Worm (Caenorhabditis elegans) whole organism, L4 larva: ENCODE data around the gene timm-17B.2.
"Not testable (repeated sequence)": the region's sequence is repeated elsewhere in the genome, so short reads cannot be mapped to it uniquely, and the experiment has no call there.

Experiments used
- D1046.2 ChIP-seq: fragments of 200-800 bp; sonication (Bioruptor generic); IDR thresholded peaks from 2 replicates; pipeline ENCODE4 v1.3.6; 2022; ENCODE audit warnings: missing genetic modification characterization, missing compliant biosample characterization
- F10B5.3 ChIP-seq: sonication (generic microtip); optimal IDR thresholded peaks from 2 replicates; lab custom pipeline; 2016; ENCODE audit warnings: mild to moderate bottlenecking, missing genetic modification characterization, missing compliant biosample characterization
- F44E2.7 ChIP-seq: fragments of 200-800 bp; sonication (Bioruptor generic); IDR thresholded peaks from 2 replicates; pipeline ENCODE4 v2.1.2; 2022; ENCODE audit warnings: missing genetic modification characterization, missing compliant biosample characterization
- F49E8.2 ChIP-seq: sonication (generic microtip); optimal IDR thresholded peaks from 2 replicates; lab custom pipeline; 2016; ENCODE audit warnings: missing compliant biosample characterization, mild to moderate bottlenecking, missing genetic modification characterization, borderline replicate concordance
- Y105C5A.15 ChIP-seq: fragments of 200-800 bp; sonication (Bioruptor generic); IDR thresholded peaks from 2 replicates; pipeline ENCODE4 v1.3.6; 2022; ENCODE audit warnings: missing genetic modification characterization, missing compliant biosample characterization
- Y48G9A.11 ChIP-seq: fragments of 200-800 bp; sonication (Bioruptor generic); IDR thresholded peaks from 2 replicates; pipeline ENCODE4 v1.3.6; 2022; ENCODE audit warnings: missing genetic modification reagents, missing genetic modification characterization, missing compliant biosample characterization
- Y5F2A.4 ChIP-seq: fragments of 200-800 bp; sonication (Bioruptor generic); optimal IDR thresholded peaks from 2 replicates; lab custom pipeline; 2018; ENCODE audit warnings: mild to moderate bottlenecking, missing genetic modification characterization, missing compliant biosample characterization
- aha-1 ChIP-seq: fragments of 150-350 bp; peaks from one replicate; lab custom pipeline; 2014; ENCODE audit warnings: missing biosample characterization, missing genetic modification characterization
- aly-2 ChIP-seq: sonication (generic microtip); optimal IDR thresholded peaks from 2 replicates; lab custom pipeline; 2018; ENCODE audit warnings: missing biosample characterization, missing genetic modification characterization
- ceh-62 ChIP-seq: sonication (generic microtip); optimal IDR thresholded peaks from 2 replicates; lab custom pipeline; 2017; ENCODE audit warnings: missing biosample characterization, missing genetic modification characterization
- daf-8 ChIP-seq: fragments of 200-800 bp; sonication (Bioruptor generic); IDR thresholded peaks from 2 replicates; pipeline ENCODE4 v1.3.6; 2022; ENCODE audit warnings: missing genetic modification characterization, missing compliant biosample characterization
- dmd-8 ChIP-seq: fragments of 200-800 bp; sonication (Bioruptor generic); IDR thresholded peaks from 2 replicates; pipeline ENCODE4 v1.3.6; 2022; ENCODE audit warnings: missing genetic modification characterization, missing compliant biosample characterization
- dpl-1 ChIP-seq: fragments of 150-350 bp; optimal IDR thresholded peaks from 2 replicates; lab custom pipeline; 2014; ENCODE audit warnings: missing biosample characterization, missing genetic modification reagents, missing genetic modification characterization
- duxl-1 ChIP-seq: sonication (generic microtip); optimal IDR thresholded peaks from 2 replicates; lab custom pipeline; 2016; ENCODE audit warnings: mild to moderate bottlenecking, missing genetic modification characterization, moderate library complexity, missing compliant biosample characterization; ENCODE audit not compliant: poor library complexity
- dve-1 ChIP-seq: sonication (generic microtip); optimal IDR thresholded peaks from 2 replicates; lab custom pipeline; 2017; ENCODE audit warnings: antibody characterized with exemption, mild to moderate bottlenecking, missing genetic modification characterization, missing compliant biosample characterization; ENCODE audit not compliant: insufficient read depth
- egl-27 ChIP-seq: sonication (generic microtip); optimal IDR thresholded peaks from 3 replicates; lab custom pipeline; 2017; ENCODE audit warnings: missing biosample characterization, missing genetic modification reagents, missing genetic modification characterization
- egl-43 ChIP-seq: fragments of 200-800 bp; sonication (Bioruptor generic); IDR thresholded peaks from 2 replicates; pipeline ENCODE4 v1.3.6; 2022; ENCODE audit warnings: missing genetic modification reagents, missing genetic modification characterization, missing compliant biosample characterization
- fos-1 ChIP-seq: fragments of 150-350 bp; optimal IDR thresholded peaks from 2 replicates; lab custom pipeline; 2014; ENCODE audit warnings: missing biosample characterization, missing genetic modification characterization
- hlh-11 ChIP-seq: fragments of 200-800 bp; sonication (Bioruptor generic); optimal IDR thresholded peaks from 2 replicates; lab custom pipeline; 2018; ENCODE audit warnings: mild to moderate bottlenecking, missing genetic modification characterization, missing compliant biosample characterization
- jun-1 ChIP-seq: fragments of 150-350 bp; optimal IDR thresholded peaks from 2 replicates; lab custom pipeline; 2014; ENCODE audit warnings: missing biosample characterization, missing genetic modification reagents, missing genetic modification characterization
- lim-7 ChIP-seq: fragments of 200-800 bp; sonication (Bioruptor generic); IDR thresholded peaks from 2 replicates; pipeline ENCODE4 v1.3.6; 2022; ENCODE audit warnings: missing genetic modification characterization, missing compliant biosample characterization
- lin-13 ChIP-seq: fragments of 150-350 bp; optimal IDR thresholded peaks from 2 replicates; lab custom pipeline; 2014; ENCODE audit warnings: missing biosample characterization, missing genetic modification reagents, missing genetic modification characterization
- lin-15B ChIP-seq: fragments of 150-350 bp; sonication (generic microtip); optimal IDR thresholded peaks from 3 replicates; lab custom pipeline; 2014; ENCODE audit warnings: missing biosample characterization, missing genetic modification characterization
- lir-3 ChIP-seq: sonication (generic microtip); optimal IDR thresholded peaks from 2 replicates; lab custom pipeline; 2016; ENCODE audit warnings: mild to moderate bottlenecking, missing genetic modification characterization, missing compliant biosample characterization
- mdl-1 ChIP-seq, 2 experiments: fragments of 150-350 bp in 1 of 2; sonication (generic microtip) in 1 of 2; optimal IDR thresholded peaks; 2 replicates each; lab custom pipeline; 2014 to 2017; ENCODE audit warnings: missing biosample characterization in 2 of 2, missing genetic modification characterization in 2 of 2
- nhr-11 ChIP-seq: fragments of 150-350 bp; optimal IDR thresholded peaks from 2 replicates; lab custom pipeline; 2014; ENCODE audit warnings: missing biosample characterization, missing genetic modification characterization
- nhr-42 ChIP-seq: fragments of 200-800 bp; sonication (Bioruptor generic); IDR thresholded peaks from 2 replicates; pipeline ENCODE4 v1.3.6; 2022; ENCODE audit warnings: missing genetic modification characterization, missing compliant biosample characterization
- nhr-6 ChIP-seq: fragments of 150-350 bp; optimal IDR thresholded peaks from 2 replicates; lab custom pipeline; 2014; ENCODE audit warnings: missing biosample characterization, missing genetic modification characterization
- nhr-76 ChIP-seq: fragments of 150-350 bp; optimal IDR thresholded peaks from 2 replicates; lab custom pipeline; 2014; ENCODE audit warnings: missing biosample characterization, missing genetic modification characterization
- pqm-1 ChIP-seq: sonication (generic microtip); optimal IDR thresholded peaks from 2 replicates; lab custom pipeline; 2017; ENCODE audit warnings: missing biosample characterization, missing genetic modification characterization
- skn-1 ChIP-seq: fragments of 150-350 bp; optimal IDR thresholded peaks from 2 replicates; lab custom pipeline; 2014; ENCODE audit warnings: missing biosample characterization, missing genetic modification characterization
- tra-1 ChIP-seq: fragments of 200-800 bp; sonication (Bioruptor generic); IDR thresholded peaks from 2 replicates; pipeline ENCODE4 v1.3.6; 2022; ENCODE audit warnings: missing genetic modification reagents, missing genetic modification characterization, missing compliant biosample characterization
- zfp-2 ChIP-seq: sonication (generic microtip); optimal IDR thresholded peaks from 2 replicates; lab custom pipeline; 2016; ENCODE audit warnings: mild to moderate bottlenecking, missing genetic modification characterization, missing compliant biosample characterization
- zip-11 ChIP-seq: fragments of 200-800 bp; sonication (Bioruptor generic); IDR thresholded peaks from 2 replicates; pipeline ENCODE4 v1.3.6; 2022; ENCODE audit warnings: missing genetic modification characterization, missing compliant biosample characterization
- ztf-7 ChIP-seq: fragments of 150-350 bp; optimal IDR thresholded peaks from 2 replicates; lab custom pipeline; 2014; ENCODE audit warnings: missing biosample characterization, missing genetic modification characterization

The timm-17B.2 gene

ce11 chrIV:8396348-8396747, at the start of gene timm-17B.2:
Gene timm-17B.2, plus strand, starts transcription at chrIV:8396648.
- TF ChIP-seq nhr-76 (no peak), Y5F2A.4 (no peak), dmd-8 (GFP tag; lab: Robert Waterston, UW) (no peak), lin-15B (no peak), aha-1 (tag; lab: Kevin White, UChicago) (peak; percentile 40)

DNA sequence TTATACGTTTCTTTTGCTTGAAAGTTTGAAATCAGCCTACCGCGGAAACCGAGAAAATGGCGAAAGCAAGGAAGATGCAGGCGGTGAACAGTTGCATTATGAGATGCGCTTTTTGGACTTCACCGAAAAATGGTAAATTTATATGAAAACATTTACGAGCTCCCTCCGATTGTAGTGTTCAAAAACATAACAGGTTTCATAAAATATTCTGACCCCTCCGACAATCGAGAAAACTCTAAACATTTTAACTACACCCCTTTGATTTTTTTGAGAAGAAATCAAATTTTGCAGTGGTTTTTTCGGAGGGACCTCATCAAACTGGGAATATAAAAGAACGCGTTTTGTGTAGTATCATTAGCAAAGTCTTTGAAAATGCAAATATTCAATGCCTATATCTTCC, 49.4 kb upstream of the timm-17B.2 start, which contains the start of the genes F17E9.18 and F17E9.15:
TSS of gene F17E9.18 (minus strand) at position 101 of the 400 bp plus-strand sequence.
TSS of gene F17E9.15 (plus strand) at position 368 of the 400 bp plus-strand sequence.
- TF ChIP-seq dve-1 (tag; lab: Kevin White, UChicago) (no peak), F10B5.3 (no peak), tra-1 (no peak), nhr-6 (no peak), lin-13 (no peak), duxl-1 (no peak)
- TF ChIP-seq, all 104 proteins: peak for 0

ce11 chrIV:8348073-8348472, 48.4 kb upstream of the timm-17B.2 start, which contains the start of gene F17E9.4:
Gene F17E9.4, plus strand, starts transcription at chrIV:8348373.
- TF ChIP-seq ztf-7 (tag; lab: Kevin White, UChicago), result no peak
- no peak for TF ChIP-seq jun-1 (tag; lab: Kevin White, UChicago)
- TF ChIP-seq F44E2.7 (GFP tag; lab: Robert Waterston, UW), result no peak
- TF ChIP-seq D1046.2 (GFP tag; lab: Robert Waterston, UW), result no peak
- no peak for TF ChIP-seq skn-1
- TF ChIP-seq egl-27 (tag; lab: Kevin White, UChicago), result no peak
- TF ChIP-seq hlh-11 (tag; lab: Kevin White, UChicago), result no peak
- TF ChIP-seq nhr-6, result no peak
- no peak for TF ChIP-seq daf-8
- TF ChIP-seq fos-1 (tag; lab: Kevin White, UChicago), result no peak
- no peak for TF ChIP-seq pqm-1
- no peak for TF ChIP-seq lim-7
- no peak for TF ChIP-seq zip-11 (GFP tag; lab: Robert Waterston, UW)
- TF ChIP-seq nhr-11 (tag; lab: Kevin White, UChicago), result no peak
- no peak for TF ChIP-seq Y48G9A.11 (GFP tag; lab: Robert Waterston, UW)
- TF ChIP-seq, all 104 proteins: peak for 0

ce11 chrIV:8352036-8352435, 44.4 kb upstream of the timm-17B.2 start, which contains the start of gene F17E9.16:
Gene F17E9.16, plus strand, starts transcription at chrIV:8352336.
- TF ChIP-seq nhr-42 (GFP tag; lab: Robert Waterston, UW); zfp-2 (tag; lab: Kevin White, UChicago); Y105C5A.15 (GFP tag; lab: Robert Waterston, UW): not testable (repeated sequence)

ce11 chrIV:8354572-8354971, 41.9 kb upstream of the timm-17B.2 start, which contains the start of gene F17E9.3:
Gene F17E9.3, plus strand, starts transcription at chrIV:8354872.
- TF ChIP-seq F49E8.2 (tag; lab: Kevin White, UChicago) (no peak), mdl-1 (tag; optimal IDR thresholded peaks at IDR 0.05; lab: Kevin White, UChicago) (no peak), jun-1 (tag; lab: Kevin White, UChicago) (no peak), pqm-1 (no peak), egl-43 (no peak), F44E2.7 (GFP tag; lab: Robert Waterston, UW) (no peak), ceh-62 (tag; lab: Kevin White, UChicago) (no peak), lin-13 (no peak), egl-27 (tag; lab: Kevin White, UChicago) (no peak), aly-2 (no peak), lir-3 (tag; lab: Kevin White, UChicago) (no peak), dpl-1 (no peak), Y105C5A.15 (GFP tag; lab: Robert Waterston, UW) (no peak), fos-1 (tag; lab: Kevin White, UChicago) (no peak)
